Fruit fly (Drosophila melanogaster) whole organism, embryonic: Measurements from ENCODE around the gene CG42571.

ENCODE experiments used
- Bgb ChIP-seq: fragments of 200-800 bp; sonication (Bioruptor generic); IDR thresholded peaks from 2 replicates; pipeline ENCODE4 v1.3.6; 2022; ENCODE audit warnings: missing biosample characterization, missing genetic modification characterization; ENCODE audit not compliant: partially characterized antibody
- CG10366 ChIP-seq: fragments of 200-800 bp; sonication (Bioruptor generic); IDR thresholded peaks from 2 replicates; pipeline ENCODE4 v1.3.6; 2022; ENCODE audit warnings: missing biosample characterization, missing genetic modification characterization
- CG10462 ChIP-seq: fragments of 200-800 bp; sonication (Bioruptor generic); optimal IDR thresholded peaks from 2 replicates; lab custom pipeline; 2016; ENCODE audit warnings: missing biosample characterization, missing genetic modification characterization
- CG12071 ChIP-seq: fragments of 200-800 bp; sonication (Bioruptor generic); optimal IDR thresholded peaks from 3 replicates; lab custom pipeline; 2018; ENCODE audit warnings: missing biosample characterization, mild to moderate bottlenecking, missing genetic modification characterization
- CG14441 ChIP-seq: fragments of 200-800 bp; sonication (Bioruptor generic); IDR thresholded peaks from 2 replicates; pipeline ENCODE4 v1.3.6; 2022; ENCODE audit warnings: missing biosample characterization, missing genetic modification characterization
- CG14710 ChIP-seq: fragments of 200-800 bp; sonication (Bioruptor generic); optimal IDR thresholded peaks from 3 replicates; lab custom pipeline; 2019; ENCODE audit warnings: missing biosample characterization, mild to moderate bottlenecking, missing genetic modification characterization, moderate library complexity
- CG15269 ChIP-seq: fragments of 200-800 bp; sonication (Bioruptor generic); optimal IDR thresholded peaks from 2 replicates; lab custom pipeline; 2018; ENCODE audit warnings: missing biosample characterization, mild to moderate bottlenecking, missing genetic modification characterization, moderate library complexity
- CG15601 ChIP-seq: fragments of 200-800 bp; sonication (Bioruptor generic); optimal IDR thresholded peaks from 3 replicates; lab custom pipeline; 2019; ENCODE audit warnings: missing biosample characterization, mild to moderate bottlenecking, missing genetic modification characterization, moderate library complexity
- CG2199 ChIP-seq: fragments of 200-800 bp; sonication (Bioruptor generic); IDR thresholded peaks from 3 replicates; pipeline ENCODE4 v1.3.6; 2022; ENCODE audit warnings: missing biosample characterization, missing genetic modification characterization
- CG2889 ChIP-seq: fragments of 200-800 bp; sonication (Bioruptor generic); IDR thresholded peaks from 3 replicates; pipeline ENCODE4 v1.3.6; 2022; ENCODE audit warnings: missing biosample characterization, missing genetic modification characterization
- CG31224 ChIP-seq: fragments of 200-800 bp; sonication (Bioruptor generic); IDR thresholded peaks from 2 replicates; pipeline ENCODE4 v1.3.6; 2022; ENCODE audit warnings: missing biosample characterization, missing genetic modification characterization
- CG34224 ChIP-seq: fragments of 200-800 bp; sonication (Bioruptor generic); IDR thresholded peaks from 3 replicates; pipeline ENCODE4 v1.3.6; 2022; ENCODE audit warnings: missing biosample characterization, missing genetic modification characterization; ENCODE audit not compliant: partially characterized antibody
- CG34422 ChIP-seq: fragments of 200-800 bp; sonication (Bioruptor generic); IDR thresholded peaks from 3 replicates; pipeline ENCODE4 v1.3.6; 2022; ENCODE audit warnings: missing biosample characterization, missing genetic modification characterization
- CG4328 ChIP-seq: fragments of 200-800 bp; sonication (Bioruptor generic); optimal IDR thresholded peaks from 3 replicates; lab custom pipeline; 2017; ENCODE audit warnings: missing biosample characterization, missing genetic modification reagents, missing genetic modification characterization
- CkIIα-i1 ChIP-seq: fragments of 200-800 bp; sonication (Bioruptor generic); IDR thresholded peaks from 2 replicates; pipeline ENCODE4 v1.3.6; 2022; ENCODE audit warnings: missing biosample characterization, missing genetic modification characterization
- D ChIP-seq, 2 experiments: fragments of 200-800 bp in 1 of 2; fragments of >200 bp in 1 of 2; sonication (Bioruptor generic) in 1 of 2; optimal IDR thresholded peaks; 2 replicates in 1 of 2; 3 replicates in 1 of 2; lab custom pipeline; 2017; ENCODE audit warnings: mild to moderate bottlenecking in 1 of 2, missing biosample characterization in 1 of 2, missing genetic modification characterization in 1 of 2, missing genetic modification reagents in 1 of 2
- D19B ChIP-seq: fragments of 200-800 bp; sonication (Bioruptor generic); optimal IDR thresholded peaks from 2 replicates; lab custom pipeline; 2017; ENCODE audit warnings: missing biosample characterization, mild to moderate bottlenecking, missing genetic modification characterization
- Dad ChIP-seq: fragments of 200-800 bp; sonication (Bioruptor generic); optimal IDR thresholded peaks from 3 replicates; lab custom pipeline; 2016; ENCODE audit warnings: missing biosample characterization, missing genetic modification characterization
- Deaf1 ChIP-seq: fragments of 200-800 bp; optimal IDR thresholded peaks from 3 replicates; lab custom pipeline; 2019; ENCODE audit warnings: missing biosample characterization, mild to moderate bottlenecking, missing genetic modification characterization, moderate library complexity
- Dip2 ChIP-seq: fragments of 200-800 bp; sonication (Bioruptor generic); IDR thresholded peaks from 2 replicates; pipeline ENCODE4 v1.3.6; 2022; ENCODE audit warnings: missing biosample characterization, missing genetic modification characterization
- Doc3 ChIP-seq: fragments of 200-800 bp; sonication (Bioruptor generic); IDR thresholded peaks from 3 replicates; pipeline ENCODE4 v1.3.6; 2022; ENCODE audit warnings: missing biosample characterization, missing genetic modification characterization; ENCODE audit not compliant: partially characterized antibody
- Drgx ChIP-seq: fragments of 200-800 bp; sonication (Bioruptor generic); IDR thresholded peaks from 2 replicates; pipeline ENCODE4 v1.3.6; 2022; ENCODE audit warnings: missing biosample characterization, missing genetic modification characterization
- Hr3 ChIP-seq: fragments of 200-800 bp; sonication (Bioruptor generic); optimal IDR thresholded peaks from 3 replicates; lab custom pipeline; 2016; ENCODE audit warnings: missing biosample characterization, missing genetic modification characterization
- Myb ChIP-seq: fragments of 200-800 bp; sonication (Bioruptor generic); optimal IDR thresholded peaks from 2 replicates; lab custom pipeline; 2016; ENCODE audit warnings: missing biosample characterization, missing genetic modification characterization
- Opbp ChIP-seq: fragments of 200-800 bp; sonication (Bioruptor generic); IDR thresholded peaks from 3 replicates; pipeline ENCODE4 v1.3.6; 2022; ENCODE audit warnings: missing biosample characterization, missing genetic modification characterization; ENCODE audit not compliant: partially characterized antibody
- Six4 ChIP-seq: fragments of 200-800 bp; sonication (Bioruptor generic); optimal IDR thresholded peaks from 2 replicates; lab custom pipeline; 2016; ENCODE audit warnings: missing biosample characterization, missing genetic modification characterization
- Taf1 ChIP-seq: fragments of 200-800 bp; sonication (Bioruptor generic); IDR thresholded peaks from 2 replicates; pipeline ENCODE4 v1.3.6; 2022; ENCODE audit warnings: missing biosample characterization, missing genetic modification characterization
- Trl ChIP-seq, 3 experiments: fragments of >200 bp in 2 of 3; fragments of 200-800 bp in 1 of 3; sonication (Bioruptor generic) in 1 of 3; optimal IDR thresholded peaks; 2 replicates in 1 of 3; 3 replicates in 2 of 3; lab custom pipeline; 2016 to 2017; ENCODE audit warnings: missing biosample characterization in 1 of 3, missing genetic modification characterization in 1 of 3
- al ChIP-seq: fragments of 200-800 bp; sonication (Bioruptor generic); IDR thresholded peaks from 2 replicates; pipeline ENCODE4 v1.3.6; 2022; ENCODE audit warnings: missing biosample characterization, missing genetic modification characterization
- ash1 ChIP-seq: fragments of 200-800 bp; sonication (Bioruptor generic); optimal IDR thresholded peaks from 2 replicates; lab custom pipeline; 2018; ENCODE audit warnings: missing biosample characterization, mild to moderate bottlenecking, missing genetic modification characterization
- bowl ChIP-seq: fragments of 200-800 bp; sonication (Bioruptor generic); IDR thresholded peaks from 2 replicates; pipeline ENCODE4 v1.3.6; 2022; ENCODE audit warnings: missing biosample characterization, missing genetic modification characterization
- croc ChIP-seq: fragments of 200-800 bp; sonication (Bioruptor generic); conservative IDR thresholded peaks from 3 replicates; pipeline ENCODE4 v1.3.6; 2022; ENCODE audit warnings: missing biosample characterization, missing genetic modification characterization
- danr ChIP-seq: fragments of 200-800 bp; sonication (Bioruptor generic); IDR thresholded peaks from 2 replicates; pipeline ENCODE4 v1.3.6; 2022; ENCODE audit warnings: missing biosample characterization, missing genetic modification characterization
- eve ChIP-seq, 2 experiments: fragments of >200 bp; optimal IDR thresholded peaks; 2 replicates each; lab custom pipeline; 2017; ENCODE audit warnings: missing biosample characterization in 2 of 2, missing genetic modification characterization in 2 of 2
- gcm ChIP-seq: fragments of 200-800 bp; sonication (Bioruptor generic); optimal IDR thresholded peaks from 2 replicates; lab custom pipeline; 2019; ENCODE audit warnings: missing biosample characterization, mild to moderate bottlenecking, missing genetic modification characterization, moderate library complexity
- grn ChIP-seq: fragments of 200-800 bp; sonication (Bioruptor generic); optimal IDR thresholded peaks from 3 replicates; lab custom pipeline; 2017; ENCODE audit warnings: missing biosample characterization, missing genetic modification characterization
- ham ChIP-seq: fragments of 200-800 bp; sonication (Bioruptor generic); IDR thresholded peaks from 2 replicates; pipeline ENCODE4 v1.3.6; 2022; ENCODE audit warnings: missing biosample characterization, missing genetic modification characterization
- hbn ChIP-seq: fragments of 200-800 bp; sonication (Bioruptor generic); IDR thresholded peaks from 2 replicates; pipeline ENCODE4 v1.3.6; 2022; ENCODE audit warnings: missing biosample characterization, missing genetic modification characterization; ENCODE audit not compliant: partially characterized antibody
- jing ChIP-seq: fragments of 200-800 bp; sonication (Bioruptor generic); optimal IDR thresholded peaks from 2 replicates; lab custom pipeline; 2018; ENCODE audit warnings: missing biosample characterization, mild to moderate bottlenecking, missing genetic modification characterization
- kay ChIP-seq: fragments of 200-800 bp; sonication (Bioruptor generic); optimal IDR thresholded peaks from 2 replicates; lab custom pipeline; 2016; ENCODE audit warnings: missing biosample characterization, missing genetic modification characterization
- lbe ChIP-seq: fragments of 200-800 bp; sonication (Bioruptor generic); optimal IDR thresholded peaks from 2 replicates; lab custom pipeline; 2016; ENCODE audit warnings: missing biosample characterization, mild to moderate bottlenecking, missing genetic modification characterization
- nmo ChIP-seq: fragments of 200-800 bp; sonication (Bioruptor generic); optimal IDR thresholded peaks from 2 replicates; lab custom pipeline; 2018; ENCODE audit warnings: missing biosample characterization, mild to moderate bottlenecking, missing genetic modification characterization, moderate library complexity
- p53 ChIP-seq: fragments of 200-800 bp; sonication (Bioruptor generic); optimal IDR thresholded peaks from 2 replicates; lab custom pipeline; 2016; ENCODE audit warnings: missing biosample characterization, missing genetic modification characterization
- pho ChIP-seq: fragments of 200-800 bp; sonication (Bioruptor generic); optimal IDR thresholded peaks from 2 replicates; lab custom pipeline; 2016; ENCODE audit warnings: missing biosample characterization, missing genetic modification characterization
- slbo ChIP-seq: fragments of 200-800 bp; sonication (Bioruptor generic); IDR thresholded peaks from 2 replicates; pipeline ENCODE4 v1.3.6; 2022; ENCODE audit warnings: missing biosample characterization, missing genetic modification characterization
- ssp ChIP-seq: fragments of 200-800 bp; sonication (Bioruptor generic); IDR thresholded peaks from 2 replicates; pipeline ENCODE4 v1.3.6; 2022; ENCODE audit warnings: missing biosample characterization, missing genetic modification characterization
- toy ChIP-seq: fragments of 200-800 bp; sonication (Bioruptor generic); IDR thresholded peaks from 2 replicates; pipeline ENCODE4 v1.3.6; 2022; ENCODE audit warnings: missing biosample characterization, missing genetic modification characterization
- trem ChIP-seq: fragments of 200-800 bp; optimal IDR thresholded peaks from 3 replicates; lab custom pipeline; 2019; ENCODE audit warnings: missing biosample characterization, mild to moderate bottlenecking, missing genetic modification characterization, moderate library complexity
- usp ChIP-seq: fragments of >200 bp; optimal IDR thresholded peaks from 2 replicates; lab custom pipeline; 2017; ENCODE audit warnings: missing biosample characterization, missing genetic modification characterization
- zen ChIP-seq: fragments of 200-800 bp; sonication (Bioruptor generic); optimal IDR thresholded peaks from 3 replicates; lab custom pipeline; 2018; ENCODE audit warnings: missing biosample characterization, mild to moderate bottlenecking, missing genetic modification characterization, moderate library complexity

Gene CG42571

dm6 chr3L:15699626-15700337 is 16.5 kb upstream of the CG42571 start, which contains the start of gene comm2 (continued):
- TF ChIP-seq ash1 (GFP tag; lab: Kevin White, UChicago) (peak; percentile 23), Myb (GFP tag; lab: Kevin White, UChicago) (no peak), toy (GFP tag; lab: Robert Waterston, UW) (no peak), D19B (GFP tag; lab: Kevin White, UChicago) (no peak), Dip2 (GFP tag; lab: Robert Waterston, UW) (no peak), lbe (peak; percentile 20), pho (GFP tag; lab: Kevin White, UChicago) (no peak), CG14710 (tag; lab: Kevin White, UChicago) (no peak), croc (GFP tag; lab: Robert Waterston, UW) (no peak), danr (GFP tag; lab: Robert Waterston, UW) (no peak), gcm (GFP tag; lab: Kevin White, UChicago) (peak; percentile 8), Opbp (peak; percentile 69; the same call in 2 of the 3 replicates), CG15269 (tag; lab: Kevin White, UChicago) (no peak), trem (tag; lab: Kevin White, UChicago) (no peak), slbo (no peak), grn (GFP tag; lab: Kevin White, UChicago) (peak; percentile 91), jing (GFP tag; lab: Kevin White, UChicago) (no peak), nmo (GFP tag; lab: Kevin White, UChicago) (no peak), CG10462 (no peak), Dad (peak; percentile 1), Trl (optimal IDR thresholded peaks at IDR 0.05; lab: Kevin White, UChicago) (peak; percentile 83 to 93), Trl (GFP tag; optimal IDR thresholded peaks at IDR 0.05; lab: Kevin White, UChicago) (no peak), zen (tag; lab: Kevin White, UChicago) (no peak), Hr3 (no peak), ham (no peak), CG4328 (no peak), usp (GFP tag; lab: Kevin White, UChicago) (no peak), D (optimal IDR thresholded peaks at IDR 0.05; lab: Kevin White, UChicago) (peak; percentile 93), D (GFP tag; optimal IDR thresholded peaks at IDR 0.05; lab: Kevin White, UChicago) (no peak), CG34422 (GFP tag; lab: Robert Waterston, UW) (no peak), CG10366 (GFP tag; lab: Robert Waterston, UW) (no peak), CG2889 (no peak), ssp (GFP tag; lab: Robert Waterston, UW) (no peak), CG34224 (GFP tag; lab: Robert Waterston, UW) (peak; percentile 65; the same call in 2 of the 3 replicates), p53 (GFP tag; lab: Kevin White, UChicago) (no peak), Doc3 (no peak), Deaf1 (tag; lab: Kevin White, UChicago) (peak; percentile 96), CG15601 (tag; lab: Kevin White, UChicago) (no peak), CG12071 (peak; percentile 15), CkIIα-i1 (GFP tag; lab: Robert Waterston, UW) (no peak), bowl (GFP tag; lab: Robert Waterston, UW) (no peak), eve (GFP tag; optimal IDR thresholded peaks at IDR 0.05; lab: Kevin White, UChicago) (no peak), Drgx (0 out of 2 replicates have a peak, but pooled peaks have one; percentile 29), kay (GFP tag; lab: Kevin White, UChicago) (no peak), hbn (GFP tag; lab: Robert Waterston, UW) (no peak), Bgb (GFP tag; lab: Robert Waterston, UW) (peak; percentile 66), Six4 (GFP tag; lab: Kevin White, UChicago) (no peak), CG31224 (no peak), CG2199 (GFP tag; lab: Robert Waterston, UW) (peak; percentile 76), al (no peak), CG14441 (GFP tag; lab: Robert Waterston, UW) (no peak), Taf1 (GFP tag; lab: Robert Waterston, UW) (no peak)
